Fruit fly (Drosophila melanogaster) whole organism, embryonic: ENCODE measurements around the gene nol.

ENCODE experiments used
- Ada2b ChIP-seq: fragments of 200-800 bp; sonication (Bioruptor generic); IDR thresholded peaks from 2 replicates; pipeline ENCODE4 v1.3.6; 2022; ENCODE audit warnings: missing biosample characterization, missing genetic modification characterization
- Atf6 ChIP-seq: fragments of 200-800 bp; sonication (Bioruptor generic); IDR thresholded peaks from 2 replicates; pipeline ENCODE4 v1.3.6; 2022; ENCODE audit warnings: missing biosample characterization, missing genetic modification characterization
- C15 ChIP-seq: fragments of 200-800 bp; sonication (Bioruptor generic); IDR thresholded peaks from 3 replicates; pipeline ENCODE4 v1.3.6; 2022; ENCODE audit warnings: missing biosample characterization, missing genetic modification characterization
- CG10431 ChIP-seq: fragments of 200-800 bp; sonication (Bioruptor generic); optimal IDR thresholded peaks from 3 replicates; lab custom pipeline; 2018; ENCODE audit warnings: missing biosample characterization, mild to moderate bottlenecking, missing genetic modification characterization
- CG11093 ChIP-seq: fragments of 200-800 bp; sonication (Bioruptor generic); IDR thresholded peaks from 3 replicates; pipeline ENCODE4 v1.3.6; 2022; ENCODE audit warnings: missing biosample characterization, missing genetic modification characterization
- CG11247 ChIP-seq: fragments of 200-800 bp; sonication (Bioruptor generic); IDR thresholded peaks from 2 replicates; pipeline ENCODE4 v1.3.6; 2022; ENCODE audit warnings: missing biosample characterization, missing genetic modification characterization
- CG11456 ChIP-seq: fragments of 200-800 bp; sonication (Bioruptor generic); IDR thresholded peaks from 3 replicates; pipeline ENCODE4 v1.3.6; 2022; ENCODE audit warnings: missing biosample characterization, missing genetic modification characterization
- CG13894 ChIP-seq: fragments of 200-800 bp; sonication (Bioruptor generic); optimal IDR thresholded peaks from 3 replicates; lab custom pipeline; 2018; ENCODE audit warnings: missing biosample characterization, mild to moderate bottlenecking, missing genetic modification characterization, moderate library complexity
- CG15696 ChIP-seq: fragments of 200-800 bp; sonication (Bioruptor generic); optimal IDR thresholded peaks from 2 replicates; lab custom pipeline; 2019; ENCODE audit warnings: missing biosample characterization, mild to moderate bottlenecking, missing genetic modification characterization, moderate library complexity
- CG2129 ChIP-seq: fragments of 200-800 bp; sonication (Bioruptor generic); IDR thresholded peaks from 2 replicates; pipeline ENCODE4 v1.3.6; 2022; ENCODE audit warnings: missing biosample characterization, missing genetic modification characterization; ENCODE audit not compliant: partially characterized antibody
- CG2202 ChIP-seq: fragments of 200-800 bp; sonication (Bioruptor generic); optimal IDR thresholded peaks from 2 replicates; lab custom pipeline; 2018; ENCODE audit warnings: missing biosample characterization, mild to moderate bottlenecking, missing genetic modification characterization
- CG30020 ChIP-seq: fragments of 200-800 bp; optimal IDR thresholded peaks from 2 replicates; lab custom pipeline; 2019; ENCODE audit warnings: missing biosample characterization, mild to moderate bottlenecking, missing genetic modification characterization, moderate library complexity
- CG34376 ChIP-seq: fragments of 200-800 bp; sonication (Bioruptor generic); optimal IDR thresholded peaks from 2 replicates; lab custom pipeline; 2018; ENCODE audit warnings: missing biosample characterization, mild to moderate bottlenecking, missing genetic modification characterization
- CG43689 ChIP-seq: fragments of 200-800 bp; sonication (Bioruptor generic); IDR thresholded peaks from 2 replicates; pipeline ENCODE4 v1.3.6; 2022; ENCODE audit warnings: missing biosample characterization, missing genetic modification characterization
- CG7786 ChIP-seq: fragments of 200-800 bp; sonication (Bioruptor generic); optimal IDR thresholded peaks from 2 replicates; lab custom pipeline; 2016; ENCODE audit warnings: missing biosample characterization, missing genetic modification characterization
- D19B ChIP-seq: fragments of 200-800 bp; sonication (Bioruptor generic); optimal IDR thresholded peaks from 2 replicates; lab custom pipeline; 2017; ENCODE audit warnings: missing biosample characterization, mild to moderate bottlenecking, missing genetic modification characterization
- Eip74EF ChIP-seq, 2 experiments: fragments of 200-800 bp in 1 of 2; fragments of >200 bp in 1 of 2; sonication (Bioruptor generic) in 1 of 2; optimal IDR thresholded peaks; 2 replicates each; lab custom pipeline; 2017 to 2019; ENCODE audit warnings: missing biosample characterization in 2 of 2, missing genetic modification characterization in 2 of 2, mild to moderate bottlenecking in 1 of 2, moderate library complexity in 1 of 2
- Fer3 ChIP-seq: fragments of 200-800 bp; sonication (Bioruptor generic); optimal IDR thresholded peaks from 2 replicates; lab custom pipeline; 2018; ENCODE audit warnings: missing biosample characterization, mild to moderate bottlenecking, missing genetic modification characterization, moderate library complexity
- Gug ChIP-seq: fragments of 200-800 bp; sonication (Bioruptor generic); IDR thresholded peaks from 4 replicates; pipeline ENCODE4 v1.3.6; 2022; ENCODE audit warnings: missing biosample characterization, missing genetic modification characterization
- HLH3B ChIP-seq: fragments of 200-800 bp; sonication (Bioruptor generic); IDR thresholded peaks from 2 replicates; pipeline ENCODE4 v1.3.6; 2022; ENCODE audit warnings: missing biosample characterization, missing genetic modification characterization
- Hey ChIP-seq: fragments of 200-800 bp; sonication (Bioruptor generic); optimal IDR thresholded peaks from 3 replicates; lab custom pipeline; 2018; ENCODE audit warnings: missing biosample characterization, mild to moderate bottlenecking, missing genetic modification characterization
- Hmx ChIP-seq: fragments of 200-800 bp; sonication (Bioruptor generic); optimal IDR thresholded peaks from 2 replicates; lab custom pipeline; 2016; ENCODE audit warnings: missing biosample characterization, missing genetic modification characterization
- Hr39 ChIP-seq: fragments of >200 bp; optimal IDR thresholded peaks from 2 replicates; lab custom pipeline; 2017
- Lhr ChIP-seq: fragments of 200-800 bp; sonication (Bioruptor generic); optimal IDR thresholded peaks from 3 replicates; lab custom pipeline; 2017; ENCODE audit warnings: mild to moderate bottlenecking, missing biosample characterization, missing genetic modification reagents, missing genetic modification characterization
- Lim3 ChIP-seq: fragments of 200-800 bp; sonication (Bioruptor generic); IDR thresholded peaks from 2 replicates; pipeline ENCODE4 v1.3.6; 2022; ENCODE audit warnings: missing biosample characterization, missing genetic modification characterization
- Oli ChIP-seq: fragments of 200-800 bp; sonication (Bioruptor generic); optimal IDR thresholded peaks from 2 replicates; lab custom pipeline; 2018; ENCODE audit warnings: missing biosample characterization, mild to moderate bottlenecking, missing genetic modification characterization, moderate library complexity
- Sox102F ChIP-seq: fragments of 200-800 bp; sonication (Bioruptor generic); optimal IDR thresholded peaks from 2 replicates; lab custom pipeline; 2018; ENCODE audit warnings: missing biosample characterization, mild to moderate bottlenecking, missing genetic modification characterization, moderate library complexity
- Trl ChIP-seq, 3 experiments: fragments of >200 bp in 2 of 3; fragments of 200-800 bp in 1 of 3; sonication (Bioruptor generic) in 1 of 3; optimal IDR thresholded peaks; 2 replicates in 1 of 3; 3 replicates in 2 of 3; lab custom pipeline; 2016 to 2017; ENCODE audit warnings: missing biosample characterization in 1 of 3, missing genetic modification characterization in 1 of 3
- bcd ChIP-seq: fragments of 200-800 bp; sonication (Bioruptor generic); optimal IDR thresholded peaks from 2 replicates; lab custom pipeline; 2017; ENCODE audit warnings: missing biosample characterization, mild to moderate bottlenecking, missing genetic modification characterization
- bsh ChIP-seq, 2 experiments: fragments of 200-800 bp; sonication (Bioruptor generic); optimal IDR thresholded peaks; 2 replicates each; lab custom pipeline; 2017 to 2018; ENCODE audit warnings: mild to moderate bottlenecking in 2 of 2, missing biosample characterization in 2 of 2, missing genetic modification characterization in 2 of 2, moderate library complexity in 1 of 2
- cwo ChIP-seq: fragments of 200-800 bp; sonication (Bioruptor generic); optimal IDR thresholded peaks from 3 replicates; lab custom pipeline; 2017; ENCODE audit warnings: missing biosample characterization, missing genetic modification characterization, mild to moderate bottlenecking, moderate library complexity, missing genetic modification reagents
- dmrt99B ChIP-seq: fragments of 200-800 bp; sonication (Bioruptor generic); optimal IDR thresholded peaks from 2 replicates; lab custom pipeline; 2018; ENCODE audit warnings: missing biosample characterization, mild to moderate bottlenecking, missing genetic modification characterization, moderate library complexity
- emc ChIP-seq: fragments of 200-800 bp; sonication (Bioruptor generic); optimal IDR thresholded peaks from 2 replicates; lab custom pipeline; 2016; ENCODE audit warnings: missing biosample characterization, missing genetic modification characterization
- en ChIP-seq: fragments of 200-800 bp; sonication (Bioruptor generic); optimal IDR thresholded peaks from 2 replicates; lab custom pipeline; 2016; ENCODE audit warnings: missing biosample characterization, missing genetic modification characterization
- fd64A ChIP-seq: fragments of 200-800 bp; sonication (Bioruptor generic); optimal IDR thresholded peaks from 3 replicates; lab custom pipeline; 2018; ENCODE audit warnings: missing biosample characterization, mild to moderate bottlenecking, missing genetic modification characterization
- inv ChIP-seq: fragments of 200-800 bp; sonication (Bioruptor generic); IDR thresholded peaks from 2 replicates; pipeline ENCODE4 v1.3.6; 2022; ENCODE audit warnings: missing biosample characterization, missing genetic modification characterization; ENCODE audit not compliant: partially characterized antibody
- lab ChIP-seq: fragments of 200-800 bp; sonication (Bioruptor generic); optimal IDR thresholded peaks from 3 replicates; lab custom pipeline; 2017; ENCODE audit warnings: missing biosample characterization, missing genetic modification characterization, mild to moderate bottlenecking, moderate library complexity, missing genetic modification reagents
- otp ChIP-seq: fragments of 200-800 bp; sonication (Bioruptor generic); IDR thresholded peaks from 3 replicates; pipeline ENCODE4, ENCODE4 v1.3.6; 2022; ENCODE audit warnings: missing biosample characterization, missing genetic modification characterization
- pan ChIP-seq, 4 experiments: fragments of >200 bp in 3 of 4; fragments of 200-800 bp in 1 of 4; sonication (Bioruptor generic) in 1 of 4; optimal IDR thresholded peaks in 3 of 4; IDR thresholded peaks in 1 of 4; 2 replicates each; pipeline versions ENCODE4 v1.3.6 to Lab custom; 2017 to 2022; ENCODE audit warnings: missing biosample characterization in 2 of 4, missing genetic modification characterization in 2 of 4, mixed read lengths in 1 of 4
- phol ChIP-seq: fragments of 200-800 bp; sonication (Bioruptor generic); optimal IDR thresholded peaks from 3 replicates; lab custom pipeline; 2018; ENCODE audit warnings: missing biosample characterization, mild to moderate bottlenecking, missing genetic modification characterization, moderate library complexity
- pros ChIP-seq: fragments of 200-800 bp; sonication (Bioruptor generic); optimal IDR thresholded peaks from 3 replicates; lab custom pipeline; 2019; ENCODE audit warnings: missing biosample characterization, mild to moderate bottlenecking, missing genetic modification characterization, moderate library complexity
- rib ChIP-seq: fragments of 200-800 bp; sonication (Bioruptor generic); IDR thresholded peaks from 2 replicates; pipeline ENCODE4 v1.3.6; 2022; ENCODE audit warnings: missing biosample characterization, missing genetic modification characterization
- slbo ChIP-seq: fragments of 200-800 bp; sonication (Bioruptor generic); IDR thresholded peaks from 2 replicates; pipeline ENCODE4 v1.3.6; 2022; ENCODE audit warnings: missing biosample characterization, missing genetic modification characterization
- sob ChIP-seq: fragments of 200-800 bp; sonication (Bioruptor generic); IDR thresholded peaks from 2 replicates; pipeline ENCODE4 v1.3.6; 2022; ENCODE audit warnings: missing biosample characterization, missing genetic modification characterization
- stwl ChIP-seq: fragments of 200-800 bp; sonication (Bioruptor generic); optimal IDR thresholded peaks from 3 replicates; lab custom pipeline; 2018; ENCODE audit warnings: missing biosample characterization, mild to moderate bottlenecking, missing genetic modification characterization, moderate library complexity
- tgo ChIP-seq: fragments of 200-800 bp; sonication (Bioruptor generic); IDR thresholded peaks from 3 replicates; pipeline ENCODE4 v1.3.6; 2022; ENCODE audit warnings: missing biosample characterization, missing genetic modification characterization
- yki ChIP-seq: fragments of >200 bp; optimal IDR thresholded peaks from 3 replicates; lab custom pipeline; 2018

Gene nol

DNA sequence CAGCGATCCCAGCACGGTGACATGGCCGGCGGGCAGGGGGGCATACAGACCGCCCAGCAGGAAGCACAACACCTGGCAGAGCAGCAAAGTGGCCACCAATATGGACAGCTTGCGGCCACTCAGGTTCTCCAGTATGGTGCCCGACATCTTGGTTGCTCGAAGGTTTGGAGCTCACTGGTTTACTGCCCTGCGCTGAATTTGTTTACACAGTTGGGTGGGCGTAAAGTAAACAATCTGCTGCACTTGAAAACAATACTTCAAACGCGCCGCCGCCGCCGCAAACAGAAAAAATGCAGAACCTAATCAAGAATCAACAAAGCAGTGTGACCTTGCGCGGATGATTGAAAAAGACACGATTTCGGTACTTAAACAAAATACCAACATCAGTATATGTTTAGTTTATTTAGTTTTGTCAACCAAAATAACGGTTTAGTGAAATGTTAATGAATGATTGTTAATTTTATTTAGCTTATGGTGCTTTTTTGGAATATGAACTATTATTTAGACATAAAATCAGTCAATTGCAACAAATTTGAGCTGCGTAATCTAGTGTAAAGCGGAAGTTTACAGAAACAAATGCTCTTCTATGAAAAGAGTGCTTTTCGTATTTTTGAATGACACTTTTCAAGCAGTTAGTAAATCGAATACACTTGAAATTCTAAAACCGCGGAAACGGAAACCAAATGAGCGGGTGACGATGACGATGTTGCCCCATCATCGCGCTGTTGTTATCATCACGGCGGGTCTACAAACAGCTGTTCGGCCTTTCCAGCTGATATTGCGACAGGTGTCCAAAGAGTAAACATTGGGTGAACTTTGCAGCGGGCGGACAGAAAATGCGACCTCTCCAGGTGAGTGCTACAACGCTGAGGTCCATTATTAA lies 38.9 kb downstream of the nol start, which contains the start of the genes wls and Adck5 (continued):
- TF ChIP-seq Sox102F (GFP tag; lab: Kevin White, UChicago) (no peak), yki (lab: Kevin White, UChicago) (no peak), Atf6 (GFP tag; lab: Robert Waterston, UW) (0 out of 2 replicates have a peak, but pooled peaks have one; percentile 26), stwl (tag; lab: Kevin White, UChicago) (peak; percentile 79), Hr39 (lab: Kevin White, UChicago) (no peak), Eip74EF (GFP tag; optimal IDR thresholded peaks at IDR 0.05; lab: Kevin White, UChicago) (no peak), pros (GFP tag; lab: Kevin White, UChicago) (no peak), Hey (tag; lab: Kevin White, UChicago) (peak; percentile 20), sob (GFP tag; lab: Robert Waterston, UW) (peak; percentile 55; the same call in 1 of the 2 replicates), tgo (GFP tag; lab: Robert Waterston, UW) (no peak), lab (peak; percentile 85), Lhr (GFP tag; lab: Kevin White, UChicago) (peak; percentile 41), Oli (no peak), otp (GFP tag; lab: Robert Waterston, UW) (0 out of 3 replicates have a peak, but pooled peaks have one; percentile 27), CG11093 (GFP tag; lab: Robert Waterston, UW) (no peak), slbo (GFP tag; lab: Robert Waterston, UW) (no peak), CG11456 (GFP tag; lab: Robert Waterston, UW) (peak; percentile 43; the same call in 1 of the 3 replicates), Ada2b (GFP tag; lab: Robert Waterston, UW) (0 out of 2 replicates have a peak, but pooled peaks have one; percentile 5), cwo (GFP tag; lab: Kevin White, UChicago) (no peak), CG43689 (no peak), Hmx (no peak), Fer3 (tag; lab: Kevin White, UChicago) (peak; percentile 62), CG11247 (GFP tag; lab: Robert Waterston, UW) (0 out of 2 replicates have a peak, but pooled peaks have one; percentile 32), HLH3B (GFP tag; lab: Robert Waterston, UW) (no peak), Gug (GFP tag; lab: Robert Waterston, UW) (no peak), dmrt99B (tag; lab: Kevin White, UChicago) (no peak), CG30020 (tag; lab: Kevin White, UChicago) (no peak), D19B (GFP tag; lab: Kevin White, UChicago) (no peak), CG15696 (tag; lab: Kevin White, UChicago) (no peak), CG2129 (GFP tag; lab: Robert Waterston, UW) (no peak), CG34376 (GFP tag; lab: Kevin White, UChicago) (peak; percentile 59), pan (optimal IDR thresholded peaks at IDR 0.05; lab: Kevin White, UChicago) (peak in 1 of 2 experiments; percentile 53), pan (GFP tag; optimal IDR thresholded peaks at IDR 0.05 in 1 of 2, IDR thresholded peaks at IDR 0.05 in 1 of 2) (peak in 1 of 2 experiments; percentile 72), rib (GFP tag; lab: Robert Waterston, UW) (no peak), en (GFP tag; lab: Kevin White, UChicago) (no peak), bsh (GFP tag; optimal IDR thresholded peaks at IDR 0.05; lab: Kevin White, UChicago) (peak in 1 of 2 experiments; percentile 42), phol (tag; lab: Kevin White, UChicago) (peak; percentile 37), C15 (GFP tag; lab: Robert Waterston, UW) (peak; percentile 48; the same call in 1 of the 3 replicates), Trl (optimal IDR thresholded peaks at IDR 0.05; lab: Kevin White, UChicago) (no peak), Trl (GFP tag; optimal IDR thresholded peaks at IDR 0.05; lab: Kevin White, UChicago) (peak; percentile 23), CG10431 (GFP tag; lab: Kevin White, UChicago) (no peak), CG7786 (peak; percentile 5), fd64A (GFP tag; lab: Kevin White, UChicago) (peak; percentile 22), CG13894 (no peak), inv (GFP tag; lab: Robert Waterston, UW) (no peak), Lim3 (no peak), bcd (GFP tag; lab: Kevin White, UChicago) (peak; percentile 59), CG2202 (tag; lab: Kevin White, UChicago) (peak; percentile 50), emc (GFP tag; lab: Kevin White, UChicago) (no peak)
